Worm (Caenorhabditis elegans) whole organism, midembryonic: ENCODE data around the gene ZC190.10.
"Not testable (repeated sequence)": the region's sequence is repeated elsewhere in the genome, so short reads cannot be mapped to it uniquely, and the experiment has no call there.

Experiments
- T22C8.4 ChIP-seq: fragments of 200-800 bp; sonication (Bioruptor generic); IDR thresholded peaks from 2 replicates; pipeline ENCODE4 v1.3.6; 2022; ENCODE audit warnings: missing genetic modification characterization, missing compliant biosample characterization
- cog-1 ChIP-seq: sonication (generic microtip); optimal IDR thresholded peaks from 2 replicates; lab custom pipeline; 2016; ENCODE audit warnings: missing genetic modification characterization, missing compliant biosample characterization
- flt-1 ChIP-seq: fragments of 200-800 bp; sonication (Bioruptor generic); IDR thresholded peaks from 2 replicates; pipeline ENCODE4 v1.3.6; 2022; ENCODE audit warnings: missing genetic modification characterization, missing compliant biosample characterization
- med-1 ChIP-seq: sonication (generic microtip); optimal IDR thresholded peaks from 2 replicates; lab custom pipeline; 2017; ENCODE audit warnings: missing genetic modification characterization, mild to moderate bottlenecking, missing compliant biosample characterization, antibody characterized with exemption, missing genetic modification reagents; ENCODE audit not compliant: insufficient read depth
- ref-1 ChIP-seq: fragments of 200-800 bp; sonication (Bioruptor generic); conservative IDR thresholded peaks from 2 replicates; pipeline ENCODE4 v1.3.6; 2022; ENCODE audit warnings: missing genetic modification reagents, missing genetic modification characterization, missing compliant biosample characterization
- tab-1 ChIP-seq: fragments of 200-800 bp; sonication (Bioruptor generic); IDR thresholded peaks from 2 replicates; pipeline ENCODE4 v1.3.6; 2022; ENCODE audit warnings: missing genetic modification characterization, missing compliant biosample characterization
- ztf-23 ChIP-seq: fragments of 200-800 bp; sonication (Bioruptor generic); IDR thresholded peaks from 2 replicates; pipeline ENCODE4 v1.3.6; 2022; ENCODE audit warnings: missing genetic modification reagents, missing genetic modification characterization, missing compliant biosample characterization
- ztf-29 ChIP-seq: fragments of 200-800 bp; sonication (Bioruptor generic); IDR thresholded peaks from 2 replicates; pipeline ENCODE4 v1.3.6; 2022; ENCODE audit warnings: missing genetic modification reagents, missing genetic modification characterization, missing compliant biosample characterization

- TF ChIP-seq flt-1; ref-1; cog-1 (tag; lab: Kevin White, UChicago); ztf-29 (GFP tag; lab: Robert Waterston, UW); ztf-23 (GFP tag; lab: Robert Waterston, UW); med-1; T22C8.4 (GFP tag; lab: Robert Waterston, UW); tab-1: not testable (repeated sequence)
These were observed 26.0 kb upstream of the ZC190.10 start, which contains the start of gene ZC196.8 for ce11 chrV:8722160-8722559.
